Worm (Caenorhabditis elegans): Measurements from ENCODE around the gene pes-8.
A peak's percentile ranks its signal among the peaks of the same experiment; 100 is the strongest.

Gene pes-8

DNA sequence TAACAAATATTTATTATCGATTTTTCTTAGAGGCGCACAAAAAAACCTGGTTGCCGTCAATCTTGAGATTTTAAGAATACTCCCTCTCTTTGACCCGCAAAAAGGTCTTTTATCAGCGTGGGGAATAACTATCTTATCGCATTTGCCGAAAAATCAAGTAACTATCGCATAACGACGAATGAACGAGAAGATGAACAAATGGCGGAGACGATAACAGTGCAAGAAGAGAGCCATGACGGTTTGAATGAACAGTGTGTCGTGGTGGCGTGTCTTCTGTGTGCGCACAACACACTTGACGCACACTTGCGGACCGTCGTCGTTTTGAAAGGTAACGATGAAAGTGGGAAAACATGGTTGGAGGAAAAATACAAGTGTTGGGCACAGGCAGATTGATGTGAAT lies 20.3 kb downstream of the pes-8 start (continued):
- peak; percentile 34 for TF ChIP-seq nhr-90 (tag; optimal IDR thresholded peaks at IDR 0.05; ENCODE audit: poor library complexity)
- TF ChIP-seq efl-3 (GFP tag; optimal IDR thresholded peaks at IDR 0.05), result no peak
- peak; percentile 20 for TF ChIP-seq C16A3.4 (tag; optimal IDR thresholded peaks at IDR 0.05)
- no peak for TF ChIP-seq nhr-237 (tag; optimal IDR thresholded peaks at IDR 0.05)
- TF ChIP-seq ceh-63 (GFP tag; optimal IDR thresholded peaks at IDR 0.05), result no peak
- no peak for TF ChIP-seq unc-98 (GFP tag; IDR thresholded peaks at IDR 0.05)
- TF ChIP-seq grh-1 (GFP tag; IDR thresholded peaks at IDR 0.05), result no peak

DNA sequence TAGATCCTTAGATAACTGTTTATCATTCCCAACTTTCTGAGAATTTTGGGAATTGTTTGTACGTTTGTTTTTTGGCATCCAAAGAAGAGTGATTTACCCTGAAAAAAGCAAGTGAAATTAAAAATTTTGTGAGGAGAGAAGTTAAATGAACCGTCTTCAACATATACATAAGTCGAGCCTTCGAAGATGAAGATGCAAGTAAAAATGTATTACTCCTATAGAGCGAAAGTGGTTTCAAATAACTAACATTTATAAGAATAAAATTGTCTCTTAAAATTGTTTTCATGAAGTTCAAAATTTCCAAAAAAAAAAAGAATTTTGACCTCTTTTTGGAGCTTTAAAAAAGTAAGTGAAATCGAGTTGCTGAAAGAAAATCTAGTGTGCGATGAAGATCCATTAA lies 23.0 kb downstream of the pes-8 start, which contains the start of gene B0416.10:
TSS of gene B0416.10 (minus strand) at position 101 of the 400 bp plus-strand sequence.
- TF ChIP-seq fkh-4 (tag; optimal IDR thresholded peaks at IDR 0.05; ENCODE audit: borderline replicate concordance), result no peak
- TF ChIP-seq ceh-90 (tag; optimal IDR thresholded peaks at IDR 0.05), result no peak
- no peak for TF ChIP-seq dpl-1 (GFP tag; optimal IDR thresholded peaks at IDR 0.05)
- TF ChIP-seq skn-1 (tag; optimal IDR thresholded peaks at IDR 0.05), result no peak
- TF ChIP-seq hlh-4 (tag; optimal IDR thresholded peaks at IDR 0.05), result no peak

DNA sequence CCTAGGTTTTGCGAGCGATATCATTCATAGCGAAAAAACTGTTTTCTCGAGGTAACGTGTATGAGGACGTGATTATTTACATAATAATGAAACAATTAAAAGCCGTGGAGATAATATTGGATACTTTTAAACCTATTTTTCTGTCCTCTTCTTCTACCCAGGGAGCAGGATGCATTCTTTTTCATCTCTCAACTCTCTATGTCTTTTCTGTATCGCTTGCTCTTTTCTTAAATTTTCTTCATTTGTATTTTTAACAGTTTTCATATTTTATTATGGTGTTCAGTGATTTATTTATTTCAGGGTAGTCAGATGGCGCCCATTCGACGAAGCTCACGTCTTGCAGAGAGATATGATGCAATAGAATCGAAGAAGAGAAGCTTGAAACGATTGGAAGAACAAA lies 27.1 kb downstream of the pes-8 start, which contains the start of gene B0416.4:
TSS of gene B0416.4 (plus strand) at position 301 of the 400 bp plus-strand sequence.
- TF ChIP-seq rnt-1 (tag; optimal IDR thresholded peaks at IDR 0.05), result no peak
- TF ChIP-seq efl-3 (GFP tag; optimal IDR thresholded peaks at IDR 0.05), result no peak
- TF ChIP-seq lin-15B (tag; optimal IDR thresholded peaks at IDR 0.05), result no peak
- TF ChIP-seq elt-3 (tag; optimal IDR thresholded peaks at IDR 0.05), result no peak
- no peak for TF ChIP-seq nhr-28 (tag; optimal IDR thresholded peaks at IDR 0.05)
- no peak for TF ChIP-seq dsc-1 (tag; optimal IDR thresholded peaks at IDR 0.05)
- no peak for TF ChIP-seq tbx-2 (tag; optimal IDR thresholded peaks at IDR 0.05)
- TF ChIP-seq aly-2 (tag; optimal IDR thresholded peaks at IDR 0.05), result no peak
- no peak for TF ChIP-seq ztf-11 (tag; optimal IDR thresholded peaks at IDR 0.05)
- no peak for TF ChIP-seq lir-3 (tag; optimal IDR thresholded peaks at IDR 0.05; ENCODE audit: poor library complexity)
- no peak for TF ChIP-seq fos-1 (tag; optimal IDR thresholded peaks at IDR 0.05)
- no peak for TF ChIP-seq efl-1 (optimal IDR thresholded peaks at IDR 0.05)
- no peak for TF ChIP-seq efl-1 (GFP tag; optimal IDR thresholded peaks at IDR 0.05 in 1 of 2)
- no peak for TF ChIP-seq F16B12.6 (tag; optimal IDR thresholded peaks at IDR 0.05)
- no peak for TF ChIP-seq C04F5.9 (tag; optimal IDR thresholded peaks at IDR 0.05)

DNA sequence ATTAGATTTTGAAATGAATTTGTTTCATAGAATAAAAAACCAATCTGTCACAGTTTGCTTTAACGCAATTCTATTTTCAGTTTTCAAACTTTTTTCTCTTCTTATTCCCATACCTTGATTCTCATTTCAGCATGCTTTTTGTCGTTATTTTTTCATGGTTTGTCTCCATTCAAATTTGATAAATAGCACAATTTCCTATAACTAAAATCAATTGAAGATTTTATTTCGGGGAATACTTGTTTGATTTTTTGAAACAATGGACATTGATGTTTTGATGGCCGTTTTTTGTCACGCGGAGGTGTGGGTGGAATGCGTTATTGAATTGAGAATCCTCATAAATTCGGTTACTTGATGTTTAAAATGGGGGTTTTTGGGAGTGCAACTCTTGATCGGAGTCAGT lies 31.4 kb downstream of the pes-8 start, which contains the start of gene B0416.11:
TSS of gene B0416.11 (minus strand) at position 101 of the 400 bp plus-strand sequence.
- no peak for TF ChIP-seq aly-2 (tag; optimal IDR thresholded peaks at IDR 0.05)

DNA sequence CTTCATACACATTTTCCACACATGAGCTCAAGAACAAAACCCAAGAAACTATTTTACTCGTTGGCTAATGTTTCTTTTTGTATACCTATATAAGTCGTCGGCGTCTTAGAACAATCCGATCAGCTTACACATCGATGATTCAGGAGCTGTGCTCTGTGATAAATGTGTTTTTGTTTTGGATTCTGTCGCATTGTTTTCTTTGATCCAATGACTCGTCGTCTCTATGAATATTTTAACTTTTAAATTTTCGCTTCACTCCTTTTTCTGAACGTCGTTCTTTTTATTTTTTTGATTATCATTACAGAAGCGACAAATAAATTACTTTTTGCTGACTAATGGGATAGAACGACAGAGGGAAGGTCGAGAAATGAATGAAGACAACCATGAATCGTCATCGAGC lies 39.8 kb downstream of the pes-8 start, which contains the start of gene B0416.3:
TSS of gene B0416.3 (plus strand) at position 301 of the 400 bp plus-strand sequence.
- TF ChIP-seq nhr-47 (tag; optimal IDR thresholded peaks at IDR 0.05) (no peak), dpl-1 (GFP tag; optimal IDR thresholded peaks at IDR 0.05) (no peak), ceh-63 (GFP tag; optimal IDR thresholded peaks at IDR 0.05) (no peak), fkh-4 (tag; optimal IDR thresholded peaks at IDR 0.05; ENCODE audit: borderline replicate concordance) (no peak), lin-14 (GFP tag; optimal IDR thresholded peaks at IDR 0.05) (no peak), nhr-19 (GFP tag; conservative IDR thresholded peaks at IDR 0.05) (no peak), tlp-1 (tag; optimal IDR thresholded peaks at IDR 0.05) (no peak), skn-1 (tag; optimal IDR thresholded peaks at IDR 0.05) (no peak), irx-1 (tag; optimal IDR thresholded peaks at IDR 0.05) (no peak), hlh-17 (GFP tag; optimal IDR thresholded peaks at IDR 0.05; ENCODE audit: borderline replicate concordance) (no peak), lin-15B (tag; optimal IDR thresholded peaks at IDR 0.05) (no peak), nhr-12 (tag; optimal IDR thresholded peaks at IDR 0.05) (no peak), nhr-90 (tag; optimal IDR thresholded peaks at IDR 0.05; ENCODE audit: poor library complexity) (no peak), pqm-1 (tag; optimal IDR thresholded peaks at IDR 0.05) (no peak), egl-27 (tag; optimal IDR thresholded peaks at IDR 0.05) (no peak), mep-1 (tag; optimal IDR thresholded peaks at IDR 0.05) (no peak), lsy-2 (tag; optimal IDR thresholded peaks at IDR 0.05) (no peak)

Measured in whole organism, L1 larva.